Fruit fly (Drosophila melanogaster) whole organism, prepupa: ENCODE measurements around the gene jdp.
A peak's percentile ranks its signal among the peaks of the same experiment; 100 is the strongest.

Source experiments
- CG34406 ChIP-seq: fragments of 200-800 bp; sonication (Bioruptor generic); optimal IDR thresholded peaks from 3 replicates; lab custom pipeline; 2016; ENCODE audit warnings: missing biosample characterization, missing genetic modification characterization
- CG4318 ChIP-seq: fragments of 200-800 bp; sonication (Bioruptor generic); optimal IDR thresholded peaks from 3 replicates; lab custom pipeline; 2017; ENCODE audit warnings: missing biosample characterization, mild to moderate bottlenecking, missing genetic modification characterization
- CG8632 ChIP-seq: fragments of 200-800 bp; sonication (Bioruptor generic); optimal IDR thresholded peaks from 3 replicates; lab custom pipeline; 2016; ENCODE audit warnings: missing biosample characterization, missing genetic modification characterization
- Ets21C ChIP-seq: fragments of 200-800 bp; sonication (Bioruptor generic); optimal IDR thresholded peaks from 3 replicates; lab custom pipeline; 2016; ENCODE audit warnings: missing biosample characterization, missing genetic modification characterization
- Met ChIP-seq: fragments of 200-800 bp; sonication (Bioruptor generic); optimal IDR thresholded peaks from 3 replicates; lab custom pipeline; 2016; ENCODE audit warnings: missing biosample characterization, missing genetic modification characterization
- eg ChIP-seq: fragments of 200-800 bp; sonication (Bioruptor generic); IDR thresholded peaks from 3 replicates; pipeline ENCODE4 v1.3.6; 2022; ENCODE audit warnings: missing biosample characterization, missing genetic modification characterization
- svp ChIP-seq: fragments of 200-800 bp; sonication (Bioruptor generic); peaks from one replicate; lab custom pipeline; 2016; ENCODE audit warnings: missing biosample characterization, missing genetic modification characterization
- topi ChIP-seq: fragments of 200-800 bp; sonication (Bioruptor generic); optimal IDR thresholded peaks from 3 replicates; lab custom pipeline; 2016; ENCODE audit warnings: missing biosample characterization, missing genetic modification characterization

- TF ChIP-seq eg (GFP tag; lab: Robert Waterston, UW) (peak; percentile 80; the same call in 2 of the 3 replicates), CG4318 (GFP tag; lab: Kevin White, UChicago) (no peak), svp (GFP tag; lab: Kevin White, UChicago) (no peak), Met (GFP tag; lab: Kevin White, UChicago) (no peak), Ets21C (GFP tag; lab: Kevin White, UChicago) (no peak), CG8632 (GFP tag; lab: Kevin White, UChicago) (no peak), topi (no peak), CG34406 (no peak)
Measured at dm6 chr3R:30531129-30531708, 4.4 kb upstream of the jdp start.
